Worm (Caenorhabditis elegans): Measurements from ENCODE around the gene clh-6.

clh-6 gene

ce11 chrV:12024273-12024672, 38.9 kb downstream of the clh-6 start (continued):
- TF ChIP-seq ztf-18 (tag; optimal IDR thresholded peaks at IDR 0.05) (no peak), F33H1.4 (GFP tag; IDR thresholded peaks at IDR 0.05) (no peak), let-526 (GFP tag; IDR thresholded peaks at IDR 0.05) (no peak), C06A6.2 (GFP tag; conservative IDR thresholded peaks at IDR 0.05) (0 out of 2 replicates have a peak, but pooled peaks have one; percentile 12), rpc-1 (optimal IDR thresholded peaks at IDR 0.05) (no peak), rpc-1 (tag; optimal IDR thresholded peaks at IDR 0.05) (no peak), T07F8.4 (tag; optimal IDR thresholded peaks at IDR 0.05) (no peak), ceh-58 (GFP tag; IDR thresholded peaks at IDR 0.05) (no peak), efl-1 (GFP tag; optimal IDR thresholded peaks at IDR 0.05) (no peak), pbrm-1 (GFP tag; IDR thresholded peaks at IDR 0.05) (no peak), dpff-1 (tag; optimal IDR thresholded peaks at IDR 0.05) (no peak), nfya-1 (tag; optimal IDR thresholded peaks at IDR 0.05; ENCODE audit: borderline replicate concordance, insufficient read depth) (no peak), lin-40 (tag; optimal IDR thresholded peaks at IDR 0.05) (peak; percentile 23), nfyb-1 (GFP tag; IDR thresholded peaks at IDR 0.05) (0 out of 2 replicates have a peak, but pooled peaks have one; percentile 57), ztf-22 (GFP tag; optimal IDR thresholded peaks at IDR 0.05) (no peak), B0261.1 (tag; optimal IDR thresholded peaks at IDR 0.05) (no peak), ztf-3 (GFP tag; optimal IDR thresholded peaks at IDR 0.05) (no peak), ztf-26 (tag; optimal IDR thresholded peaks at IDR 0.05) (no peak), F49E8.2 (tag; optimal IDR thresholded peaks at IDR 0.05; ENCODE audit: insufficient read depth) (no peak), attf-6 (GFP tag; IDR thresholded peaks at IDR 0.05) (no peak), B0336.3 (GFP tag; IDR thresholded peaks at IDR 0.05) (0 out of 2 replicates have a peak, but pooled peaks have one; percentile 42), lin-35 (GFP tag; optimal IDR thresholded peaks at IDR 0.05) (no peak), F37B4.10 (GFP tag; IDR thresholded peaks at IDR 0.05) (no peak), bed-2 (GFP tag; IDR thresholded peaks at IDR 0.05) (no peak), hrde-1 (tag; optimal IDR thresholded peaks at IDR 0.05; ENCODE audit: borderline replicate concordance) (no peak), repo-1 (tag; optimal IDR thresholded peaks at IDR 0.05) (no peak), zim-3 (tag; optimal IDR thresholded peaks at IDR 0.05) (no peak), egrh-3 (GFP tag; IDR thresholded peaks at IDR 0.05) (peak; percentile 93), sptf-2 (GFP tag; optimal IDR thresholded peaks at IDR 0.05) (no peak), Y53G8AR.9 (GFP tag; conservative IDR thresholded peaks at IDR 0.05) (no peak), Y95B8A.8 (GFP tag; IDR thresholded peaks at IDR 0.05) (no peak), nhr-80 (tag; optimal IDR thresholded peaks at IDR 0.05) (no peak), mel-28 (tag; optimal IDR thresholded peaks at IDR 0.05; ENCODE audit: borderline replicate concordance) (no peak), sea-2 (GFP tag; IDR thresholded peaks at IDR 0.05) (no peak), madf-6 (GFP tag; IDR thresholded peaks at IDR 0.05) (no peak), zfh-2 (GFP tag; conservative IDR thresholded peaks at IDR 0.05) (peak; percentile 98), cebp-1 (GFP tag; IDR thresholded peaks at IDR 0.05) (0 out of 2 replicates have a peak, but pooled peaks have one; percentile 49), cebp-1 (tag; optimal IDR thresholded peaks at IDR 0.05) (peak; percentile 10), snpc-4 (GFP tag; optimal IDR thresholded peaks at IDR 0.05) (no peak), snpc-4 (tag; optimal IDR thresholded peaks at IDR 0.05) (peak in 1 of 4 experiments; percentile 7), D2030.7 (GFP tag; IDR thresholded peaks at IDR 0.05) (no peak), hlh-26 (GFP tag; conservative IDR thresholded peaks at IDR 0.05) (no peak), unc-130 (GFP tag; optimal IDR thresholded peaks at IDR 0.05) (no peak), mes-4 (tag; optimal IDR thresholded peaks at IDR 0.05) (no peak), ceh-40 (GFP tag; IDR thresholded peaks at IDR 0.05) (no peak), mcd-1 (GFP tag; IDR thresholded peaks at IDR 0.05) (peak; percentile 28; the same call in 1 of the 2 replicates), madf-10 (tag; optimal IDR thresholded peaks at IDR 0.05) (peak; percentile 40), F57A8.1 (GFP tag; optimal IDR thresholded peaks at IDR 0.05) (no peak), snpc-1.1 (tag; optimal IDR thresholded peaks at IDR 0.05; ENCODE audit: insufficient read depth) (no peak)

Data from whole organism, young adult.